Worm (Caenorhabditis elegans): Measurements from ENCODE around the gene C18E9.9.

DNA sequence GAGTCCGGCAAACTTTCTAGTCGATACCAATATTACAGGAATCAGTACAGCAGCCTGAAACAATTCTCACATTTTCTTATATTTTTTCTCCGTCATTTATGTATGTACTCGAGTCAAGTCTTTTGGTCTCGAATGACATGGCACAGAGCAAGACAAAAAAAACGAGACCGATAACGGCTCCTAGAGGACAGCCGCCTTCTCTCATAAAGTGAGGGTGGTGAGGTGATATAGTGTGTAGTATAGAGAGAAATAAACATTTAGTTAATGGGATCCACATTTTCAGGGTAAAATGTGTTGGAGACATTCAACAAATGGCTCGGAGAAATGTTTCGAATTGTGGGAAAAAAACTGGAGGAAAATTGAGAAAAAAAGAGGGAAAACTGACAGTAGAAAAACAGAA, 27.1 kb downstream of the C18E9.9 start:
- no peak for TF ChIP-seq nhr-11 (tag; optimal IDR thresholded peaks at IDR 0.05)
- TF ChIP-seq snpc-4 (tag; optimal IDR thresholded peaks at IDR 0.05): no peak
- peak; percentile 8 for TF ChIP-seq nhr-129 (tag; optimal IDR thresholded peaks at IDR 0.05)
- no peak for TF ChIP-seq blmp-1 (tag; optimal IDR thresholded peaks at IDR 0.05; ENCODE audit: insufficient read depth)
- TF ChIP-seq fos-1 (tag; optimal IDR thresholded peaks at IDR 0.05): no peak

All from whole organism, L2 larva.